Fruit fly (Drosophila melanogaster) whole organism, embryonic: ENCODE results near the gene Ser6.

ENCODE experiments used
- Bgb ChIP-seq: fragments of 200-800 bp; sonication (Bioruptor generic); IDR thresholded peaks from 2 replicates; pipeline ENCODE4 v1.3.6; 2022; ENCODE audit warnings: missing biosample characterization, missing genetic modification characterization; ENCODE audit not compliant: partially characterized antibody
- CG12391 ChIP-seq: fragments of 200-800 bp; sonication (Bioruptor generic); optimal IDR thresholded peaks from 3 replicates; lab custom pipeline; 2018; ENCODE audit warnings: missing biosample characterization, mild to moderate bottlenecking, missing genetic modification characterization, moderate library complexity
- CG17385 ChIP-seq: fragments of 200-800 bp; sonication (Bioruptor generic); optimal IDR thresholded peaks from 3 replicates; lab custom pipeline; 2018; ENCODE audit warnings: missing biosample characterization, mild to moderate bottlenecking, missing genetic modification characterization
- CG2678 ChIP-seq: fragments of 200-800 bp; sonication (Bioruptor generic); optimal IDR thresholded peaks from 3 replicates; lab custom pipeline; 2019; ENCODE audit warnings: missing biosample characterization, mild to moderate bottlenecking, missing genetic modification characterization, moderate library complexity
- CG32767 ChIP-seq: fragments of 200-800 bp; sonication (Bioruptor generic); IDR thresholded peaks from 2 replicates; pipeline ENCODE4 v1.3.6; 2022; ENCODE audit warnings: missing biosample characterization, missing genetic modification characterization
- CG32772 ChIP-seq: fragments of 200-800 bp; sonication (Bioruptor generic); IDR thresholded peaks from 2 replicates; pipeline ENCODE4 v1.3.6; 2022; ENCODE audit warnings: missing biosample characterization, missing genetic modification characterization
- CG3995 ChIP-seq: fragments of 200-800 bp; sonication (Bioruptor generic); optimal IDR thresholded peaks from 3 replicates; lab custom pipeline; 2016; ENCODE audit warnings: missing biosample characterization, missing genetic modification characterization
- CG4404 ChIP-seq: fragments of 200-800 bp; sonication (Bioruptor generic); IDR thresholded peaks from 2 replicates; pipeline ENCODE4 v1.3.6; 2022; ENCODE audit warnings: missing biosample characterization, missing genetic modification characterization
- CG4707 ChIP-seq: fragments of 200-800 bp; sonication (Bioruptor generic); optimal IDR thresholded peaks from 2 replicates; lab custom pipeline; 2018; ENCODE audit warnings: missing biosample characterization, mild to moderate bottlenecking, missing genetic modification characterization, moderate library complexity
- CG4730 ChIP-seq: fragments of 200-800 bp; sonication (Bioruptor generic); IDR thresholded peaks from 2 replicates; pipeline ENCODE4 v1.3.6; 2022; ENCODE audit warnings: missing biosample characterization, missing genetic modification characterization
- CG6689 ChIP-seq: fragments of 200-800 bp; sonication (Bioruptor generic); IDR thresholded peaks from 2 replicates; pipeline ENCODE4 v1.3.6; 2022; ENCODE audit warnings: missing biosample characterization, missing genetic modification characterization
- CHES-1-like ChIP-seq: fragments of 200-800 bp; sonication (Bioruptor generic); optimal IDR thresholded peaks from 2 replicates; lab custom pipeline; 2016; ENCODE audit warnings: missing biosample characterization, missing genetic modification characterization
- Dll ChIP-seq: fragments of 200-800 bp; sonication (Bioruptor generic); IDR thresholded peaks from 4 replicates; pipeline ENCODE4 v1.3.6; 2022; ENCODE audit warnings: missing biosample characterization, missing genetic modification characterization; ENCODE audit not compliant: partially characterized antibody
- Drgx ChIP-seq: fragments of 200-800 bp; sonication (Bioruptor generic); IDR thresholded peaks from 2 replicates; pipeline ENCODE4 v1.3.6; 2022; ENCODE audit warnings: missing biosample characterization, missing genetic modification characterization
- GATAe ChIP-seq: fragments of 200-800 bp; sonication (Bioruptor generic); conservative IDR thresholded peaks from 2 replicates; pipeline ENCODE4 v1.3.6; 2022; ENCODE audit warnings: missing biosample characterization, missing genetic modification characterization
- Med ChIP-seq: fragments of 200-800 bp; sonication (Bioruptor generic); peaks from one replicate; lab custom pipeline; 2016; ENCODE audit warnings: missing biosample characterization, missing genetic modification characterization, mild to moderate bottlenecking, inconsistent platforms, moderate library complexity
- Meics ChIP-seq: fragments of 200-800 bp; sonication (Bioruptor generic); optimal IDR thresholded peaks from 2 replicates; lab custom pipeline; 2017; ENCODE audit warnings: missing biosample characterization, mild to moderate bottlenecking, missing genetic modification characterization
- Oli ChIP-seq: fragments of 200-800 bp; sonication (Bioruptor generic); optimal IDR thresholded peaks from 2 replicates; lab custom pipeline; 2018; ENCODE audit warnings: missing biosample characterization, mild to moderate bottlenecking, missing genetic modification characterization, moderate library complexity
- Six4 ChIP-seq: fragments of 200-800 bp; sonication (Bioruptor generic); optimal IDR thresholded peaks from 2 replicates; lab custom pipeline; 2016; ENCODE audit warnings: missing biosample characterization, missing genetic modification characterization
- TFAM ChIP-seq: fragments of 200-800 bp; sonication (Bioruptor generic); optimal IDR thresholded peaks from 2 replicates; lab custom pipeline; 2017; ENCODE audit warnings: missing biosample characterization, missing genetic modification characterization, inconsistent platforms
- Trl ChIP-seq, 3 experiments: fragments of >200 bp in 2 of 3; fragments of 200-800 bp in 1 of 3; sonication (Bioruptor generic) in 1 of 3; optimal IDR thresholded peaks; 2 replicates in 1 of 3; 3 replicates in 2 of 3; lab custom pipeline; 2016 to 2017; ENCODE audit warnings: missing biosample characterization in 1 of 3, missing genetic modification characterization in 1 of 3
- abd-A ChIP-seq: fragments of 200-800 bp; sonication (Bioruptor generic); optimal IDR thresholded peaks from 3 replicates; lab custom pipeline; 2019; ENCODE audit warnings: missing biosample characterization, mild to moderate bottlenecking, missing genetic modification characterization, moderate library complexity
- bab2 ChIP-seq: fragments of 200-800 bp; sonication (Bioruptor generic); optimal IDR thresholded peaks from 2 replicates; lab custom pipeline; 2016; ENCODE audit warnings: missing biosample characterization, missing genetic modification characterization
- bowl ChIP-seq: fragments of 200-800 bp; sonication (Bioruptor generic); IDR thresholded peaks from 2 replicates; pipeline ENCODE4 v1.3.6; 2022; ENCODE audit warnings: missing biosample characterization, missing genetic modification characterization
- fd102C ChIP-seq: fragments of 200-800 bp; sonication (Bioruptor generic); optimal IDR thresholded peaks from 2 replicates; lab custom pipeline; 2018; ENCODE audit warnings: missing biosample characterization, mild to moderate bottlenecking, missing genetic modification characterization, moderate library complexity
- insv ChIP-seq, 2 experiments: fragments of 200-800 bp; sonication (Bioruptor generic); optimal IDR thresholded peaks; 3 replicates each; lab custom pipeline; 2016 to 2018; ENCODE audit warnings: missing biosample characterization in 2 of 2, missing genetic modification characterization in 2 of 2
- jing ChIP-seq: fragments of 200-800 bp; sonication (Bioruptor generic); optimal IDR thresholded peaks from 2 replicates; lab custom pipeline; 2018; ENCODE audit warnings: missing biosample characterization, mild to moderate bottlenecking, missing genetic modification characterization
- kni ChIP-seq: fragments of 200-800 bp; sonication (Bioruptor generic); optimal IDR thresholded peaks from 3 replicates; lab custom pipeline; 2017; ENCODE audit warnings: mild to moderate bottlenecking, missing biosample characterization, missing genetic modification reagents, missing genetic modification characterization
- luna ChIP-seq: fragments of 200-800 bp; sonication (Bioruptor generic); optimal IDR thresholded peaks from 2 replicates; lab custom pipeline; 2016; ENCODE audit warnings: missing biosample characterization, missing genetic modification characterization
- mld ChIP-seq: fragments of 200-800 bp; sonication (Bioruptor generic); IDR thresholded peaks from 3 replicates; pipeline ENCODE4 v1.3.6; 2022; ENCODE audit warnings: missing biosample characterization, missing genetic modification characterization; ENCODE audit not compliant: partially characterized antibody
- pan ChIP-seq, 4 experiments: fragments of >200 bp in 3 of 4; fragments of 200-800 bp in 1 of 4; sonication (Bioruptor generic) in 1 of 4; optimal IDR thresholded peaks in 3 of 4; IDR thresholded peaks in 1 of 4; 2 replicates each; pipeline versions ENCODE4 v1.3.6 to Lab custom; 2017 to 2022; ENCODE audit warnings: missing biosample characterization in 2 of 4, missing genetic modification characterization in 2 of 4, mixed read lengths in 1 of 4
- tap ChIP-seq: fragments of 200-800 bp; optimal IDR thresholded peaks from 3 replicates; lab custom pipeline; 2019; ENCODE audit warnings: missing biosample characterization, mild to moderate bottlenecking, missing genetic modification characterization, moderate library complexity
- tgo ChIP-seq: fragments of 200-800 bp; sonication (Bioruptor generic); IDR thresholded peaks from 3 replicates; pipeline ENCODE4 v1.3.6; 2022; ENCODE audit warnings: missing biosample characterization, missing genetic modification characterization
- tin ChIP-seq: fragments of 200-800 bp; sonication (Bioruptor generic); optimal IDR thresholded peaks from 3 replicates; lab custom pipeline; 2016; ENCODE audit warnings: missing biosample characterization, missing genetic modification characterization

The Ser6 gene

DNA sequence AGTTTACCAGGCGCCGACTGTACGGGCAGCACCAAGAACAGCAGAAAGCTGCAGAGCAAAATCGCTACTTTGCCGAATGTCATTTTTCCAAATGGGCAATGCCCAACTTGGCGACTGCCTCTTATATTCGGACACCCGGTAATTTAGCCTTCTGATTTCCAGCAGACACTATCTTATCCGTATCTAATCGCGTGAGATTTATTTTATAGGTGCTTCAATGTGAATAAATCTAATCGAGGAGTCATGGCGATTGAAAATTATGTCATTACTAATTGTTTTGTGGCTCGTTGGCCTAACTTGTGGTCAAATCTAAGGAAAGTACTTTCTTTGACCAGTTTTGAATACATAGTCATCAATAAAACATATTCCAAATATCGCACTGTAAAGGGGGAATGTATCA, at the start of gene Ser6:
TSS of gene Ser6 (minus strand) at position 101 of the 400 bp plus-strand sequence.
- peak; percentile 62 for TF ChIP-seq GATAe (GFP tag; lab: Robert Waterston, UW)
- no peak for TF ChIP-seq kni
- no peak for TF ChIP-seq bab2 (GFP tag; lab: Kevin White, UChicago)
- no peak for TF ChIP-seq fd102C (GFP tag; lab: Kevin White, UChicago)

DNA sequence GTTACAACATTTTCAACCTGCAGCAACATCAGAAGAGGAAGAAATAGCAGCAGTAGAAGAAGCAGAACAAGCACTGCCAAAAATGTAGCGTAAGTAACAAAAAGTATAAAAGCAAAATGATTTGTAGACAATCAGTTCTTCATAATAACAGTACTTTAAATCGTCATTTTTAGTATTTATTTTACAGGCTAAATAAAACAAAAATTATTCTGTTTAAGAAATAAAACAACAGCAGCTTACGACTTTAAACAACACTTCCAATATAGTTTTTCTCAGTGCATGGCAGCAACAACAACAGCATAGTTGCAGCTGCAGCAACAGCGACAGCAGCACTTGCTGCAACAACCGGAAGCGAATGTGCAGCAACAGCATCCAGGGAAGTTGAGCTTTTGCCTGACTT, 47.2 kb upstream of the Ser6 start:
- peak in 1 of 2 experiments; percentile 1 for TF ChIP-seq Trl (optimal IDR thresholded peaks at IDR 0.05; lab: Kevin White, UChicago)
- TF ChIP-seq Trl (GFP tag; optimal IDR thresholded peaks at IDR 0.05; lab: Kevin White, UChicago): no peak
- no peak for TF ChIP-seq CG4730

DNA sequence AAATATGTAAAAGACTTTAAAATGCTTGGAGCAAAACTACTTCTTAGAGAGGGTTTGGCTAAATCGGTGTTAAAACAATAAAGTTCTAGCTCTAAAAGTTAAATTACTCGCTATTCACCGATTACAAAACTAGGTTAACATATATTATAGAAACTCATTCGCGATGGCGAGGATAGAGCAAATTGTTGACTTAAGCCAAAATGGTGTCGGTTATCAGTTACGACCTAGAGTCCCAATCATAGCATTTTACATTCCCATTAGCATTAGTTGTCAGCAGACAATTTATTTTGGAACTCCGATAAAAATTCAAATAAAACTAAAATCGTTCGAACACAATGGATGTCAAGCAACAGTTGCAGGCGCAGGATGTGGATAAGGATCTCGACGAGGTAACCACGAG, 21.1 kb upstream of the Ser6 start, which contains the start of gene CG11666:
TSS of gene CG11666 (plus strand) at position 301 of the 400 bp plus-strand sequence.
- no peak for TF ChIP-seq Drgx
- no peak for TF ChIP-seq abd-A (tag; lab: Kevin White, UChicago)
- TF ChIP-seq Six4: no peak
- no peak for TF ChIP-seq mld
- TF ChIP-seq luna: no peak
- TF ChIP-seq Meics: no peak
- TF ChIP-seq Bgb (GFP tag; lab: Robert Waterston, UW): no peak
- TF ChIP-seq bowl (GFP tag; lab: Robert Waterston, UW): no peak
- TF ChIP-seq Oli (tag; lab: Kevin White, UChicago): no peak
- no peak for TF ChIP-seq Med (GFP tag; lab: Kevin White, UChicago)
- TF ChIP-seq tap (tag; lab: Kevin White, UChicago): no peak
- TF ChIP-seq pan (optimal IDR thresholded peaks at IDR 0.05; lab: Kevin White, UChicago): no peak
- no peak for TF ChIP-seq pan (GFP tag; optimal IDR thresholded peaks at IDR 0.05 in 1 of 2, IDR thresholded peaks at IDR 0.05 in 1 of 2)
- TF ChIP-seq, all 482 proteins: peak for 0

DNA sequence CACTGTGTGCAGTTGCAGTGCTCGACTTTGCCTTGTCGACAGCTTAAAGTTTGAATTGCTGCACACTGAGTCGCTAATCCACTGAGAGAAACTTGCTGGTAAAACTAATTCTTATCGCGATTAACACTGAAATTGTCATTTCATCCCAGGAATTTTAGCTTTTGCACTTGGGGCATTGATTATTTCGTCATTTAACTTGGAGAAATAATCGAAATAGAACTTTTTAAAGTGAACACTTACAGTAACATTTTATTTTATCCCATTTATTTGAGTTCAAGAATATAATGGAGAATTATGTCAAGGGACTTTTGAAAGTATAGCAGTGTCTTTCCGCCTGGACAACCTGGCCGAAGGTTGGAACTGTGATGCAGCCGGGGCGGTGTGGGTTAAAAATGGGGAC, 14.7 kb upstream of the Ser6 start, which contains the start of gene CG44426:
TSS of gene CG44426 (plus strand) at position 301 of the 400 bp plus-strand sequence.
- TF ChIP-seq tin (GFP tag; lab: Kevin White, UChicago) (no peak), CG4404 (GFP tag; lab: Robert Waterston, UW) (no peak), insv (GFP tag; optimal IDR thresholded peaks at IDR 0.05; lab: Kevin White, UChicago) (no peak), CG17385 (GFP tag; lab: Kevin White, UChicago) (no peak), CHES-1-like (GFP tag; lab: Kevin White, UChicago) (no peak), tgo (GFP tag; lab: Robert Waterston, UW) (no peak), CG12391 (tag; lab: Kevin White, UChicago) (no peak), Dll (GFP tag; lab: Robert Waterston, UW) (no peak), CG6689 (GFP tag; lab: Robert Waterston, UW) (no peak), CG32767 (GFP tag; lab: Robert Waterston, UW) (no peak), CG32772 (GFP tag; lab: Robert Waterston, UW) (no peak), TFAM (GFP tag; lab: Kevin White, UChicago) (no peak), CG4707 (GFP tag; lab: Kevin White, UChicago) (no peak), CG2678 (tag; lab: Kevin White, UChicago) (no peak), CG3995 (GFP tag; lab: Kevin White, UChicago) (no peak), jing (GFP tag; lab: Kevin White, UChicago) (no peak)
- TF ChIP-seq, all 482 proteins: peak for 0
